Fruit fly (Drosophila melanogaster) whole organism, embryonic: ENCODE results near the gene CG11560.
A peak's percentile ranks its signal among the peaks of the same experiment; 100 is the strongest.

ENCODE experiments used
- CG9932 ChIP-seq: fragments of 200-800 bp; sonication (Bioruptor generic); IDR thresholded peaks from 2 replicates; pipeline ENCODE4 v1.3.6; 2022; ENCODE audit warnings: missing biosample characterization, missing genetic modification characterization
- Camta ChIP-seq: fragments of 200-800 bp; sonication (Bioruptor generic); optimal IDR thresholded peaks from 2 replicates; lab custom pipeline; 2016; ENCODE audit warnings: missing biosample characterization, missing genetic modification characterization
- jumu ChIP-seq: fragments of 200-800 bp; sonication (Bioruptor generic); optimal IDR thresholded peaks from 3 replicates; lab custom pipeline; 2016; ENCODE audit warnings: missing biosample characterization, missing genetic modification characterization
- psq ChIP-seq: fragments of 200-800 bp; sonication (Bioruptor generic); optimal IDR thresholded peaks from 2 replicates; lab custom pipeline; 2017; ENCODE audit warnings: missing biosample characterization, missing genetic modification characterization
- vnd ChIP-seq: fragments of 200-800 bp; sonication (Bioruptor generic); IDR thresholded peaks from 3 replicates; pipeline ENCODE4 v1.3.6; 2022; ENCODE audit warnings: missing biosample characterization, missing genetic modification characterization; ENCODE audit not compliant: partially characterized antibody

DNA sequence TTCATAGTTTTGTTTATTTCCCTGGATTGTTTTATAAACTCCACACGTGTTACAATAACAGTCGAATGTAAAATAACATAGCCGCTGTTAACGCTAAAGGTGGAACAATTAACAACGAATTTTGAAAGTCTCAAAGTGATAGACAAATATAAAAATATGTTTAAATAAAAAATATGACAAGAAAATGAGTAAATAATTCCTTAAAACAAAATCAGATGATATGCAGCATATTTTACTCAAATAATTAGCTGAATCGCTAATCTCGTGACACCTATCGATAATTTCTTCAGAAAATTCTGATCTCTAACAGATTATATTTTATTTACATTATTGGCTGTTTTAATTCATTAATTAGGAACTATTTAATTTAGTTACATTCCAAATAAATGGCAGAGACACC is 16.8 kb downstream of the CG11560 start, which contains the start of the genes CG5645 and Atg12:
- peak; percentile 70 for TF ChIP-seq CG9932
- no peak for TF ChIP-seq psq (GFP tag; lab: Kevin White, UChicago)
- TF ChIP-seq jumu, result no peak
- no peak for TF ChIP-seq Camta (GFP tag; lab: Kevin White, UChicago)
- peak; percentile 74 for TF ChIP-seq vnd (GFP tag; lab: Robert Waterston, UW)
